Worm (Caenorhabditis elegans) whole organism, L3 larva: ENCODE measurements around the gene T14F9.2.
A peak's percentile ranks its signal among the peaks of the same experiment; 100 is the strongest.

Experiments used
- R02D3.7 ChIP-seq: fragments of 150-350 bp; optimal IDR thresholded peaks from 2 replicates; lab custom pipeline; 2014; ENCODE audit warnings: missing biosample characterization, missing genetic modification characterization
- ceh-82 ChIP-seq: fragments of 150-350 bp; optimal IDR thresholded peaks from 2 replicates; lab custom pipeline; 2014; ENCODE audit warnings: missing biosample characterization, missing genetic modification characterization
- ceh-9 ChIP-seq: sonication (generic microtip); optimal IDR thresholded peaks from 2 replicates; lab custom pipeline; 2018; ENCODE audit warnings: missing biosample characterization, missing genetic modification characterization
- daf-12 ChIP-seq: fragments of 150-350 bp; optimal IDR thresholded peaks from 2 replicates; lab custom pipeline; 2014; ENCODE audit warnings: missing biosample characterization, missing genetic modification reagents, missing genetic modification characterization
- eor-1 ChIP-seq, 2 experiments: fragments of 150-350 bp; optimal IDR thresholded peaks; 2 replicates each; lab custom pipeline; 2014 to 2018; ENCODE audit warnings: missing biosample characterization in 2 of 2, missing genetic modification characterization in 2 of 2
- fkh-10 ChIP-seq: sonication (generic microtip); optimal IDR thresholded peaks from 2 replicates; lab custom pipeline; 2017; ENCODE audit warnings: missing biosample characterization, missing genetic modification reagents, missing genetic modification characterization
- lin-15B ChIP-seq: fragments of 150-350 bp; optimal IDR thresholded peaks from 2 replicates; lab custom pipeline; 2014; ENCODE audit warnings: missing biosample characterization, missing genetic modification characterization
- lin-39 ChIP-seq: fragments of 150-350 bp; optimal IDR thresholded peaks from 2 replicates; lab custom pipeline; 2018; ENCODE audit warnings: missing biosample characterization, missing genetic modification reagents, missing genetic modification characterization
- lsy-12 ChIP-seq: sonication (generic microtip); optimal IDR thresholded peaks from 2 replicates; lab custom pipeline; 2016; ENCODE audit warnings: mild to moderate bottlenecking, missing genetic modification characterization, missing compliant biosample characterization
- nfya-1 ChIP-seq: sonication (generic microtip); optimal IDR thresholded peaks from 2 replicates; lab custom pipeline; 2017; ENCODE audit warnings: missing genetic modification characterization, mild to moderate bottlenecking, missing compliant biosample characterization, antibody characterized with exemption, moderate library complexity; ENCODE audit not compliant: insufficient read depth
- nhr-23 ChIP-seq: fragments of 150-350 bp; optimal IDR thresholded peaks from 2 replicates; lab custom pipeline; 2014; ENCODE audit warnings: missing biosample characterization, missing genetic modification reagents, missing genetic modification characterization
- nhr-237 ChIP-seq: fragments of 150-350 bp; optimal IDR thresholded peaks from 2 replicates; lab custom pipeline; 2014; ENCODE audit warnings: missing biosample characterization, missing genetic modification characterization
- nhr-77 ChIP-seq: fragments of 150-350 bp; optimal IDR thresholded peaks from 2 replicates; lab custom pipeline; 2014; ENCODE audit warnings: missing biosample characterization, missing genetic modification characterization
- zag-1 ChIP-seq: fragments of 150-350 bp; optimal IDR thresholded peaks from 2 replicates; lab custom pipeline; 2014; ENCODE audit warnings: missing biosample characterization, missing genetic modification characterization
- ztf-4 ChIP-seq: fragments of 150-350 bp; optimal IDR thresholded peaks from 2 replicates; lab custom pipeline; 2014; ENCODE audit warnings: missing biosample characterization, missing genetic modification characterization

T14F9.2 gene

DNA sequence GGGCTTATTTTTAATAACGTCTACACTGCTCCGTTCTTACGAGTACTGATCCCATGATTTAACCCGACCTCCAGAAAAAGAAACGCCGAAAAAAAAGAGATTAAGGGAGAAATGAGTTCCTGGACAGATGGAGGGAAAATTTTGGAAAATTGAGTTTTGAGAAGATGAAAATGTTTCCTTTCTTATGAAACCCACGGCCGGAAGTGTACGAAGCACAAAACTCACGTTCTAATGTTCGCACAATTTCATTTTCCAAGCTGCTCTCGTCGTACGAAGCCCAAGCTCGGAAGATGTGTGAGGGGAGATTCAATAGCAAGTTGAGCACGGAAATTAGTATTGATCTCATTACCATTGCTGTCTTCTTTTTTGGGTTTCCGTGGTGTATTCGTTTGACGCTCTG lies 37.3 kb downstream of the T14F9.2 start:
- peak; percentile 75 for TF ChIP-seq fkh-10 (GFP tag; lab: Kevin White, UChicago)
- TF ChIP-seq nhr-77 (tag; lab: Kevin White, UChicago): no peak
- TF ChIP-seq, all 47 proteins: peak for 1

DNA sequence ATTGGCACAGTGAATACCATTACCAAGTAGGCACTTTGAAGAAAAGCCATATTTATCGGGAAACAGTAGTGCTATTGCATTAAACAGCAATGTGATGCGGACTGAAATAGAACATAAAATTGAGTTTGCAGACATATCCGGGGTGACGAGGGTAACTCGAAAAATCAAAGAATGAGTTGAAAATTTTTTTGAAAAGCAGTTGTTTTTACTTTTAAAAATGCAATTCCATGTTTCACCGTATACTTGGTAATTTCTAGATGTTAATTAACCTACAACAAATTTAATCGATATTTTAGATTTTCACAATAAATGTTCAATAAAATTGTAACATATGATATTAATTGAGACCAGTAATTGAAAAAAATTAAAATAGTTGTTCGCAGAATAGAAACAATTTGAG lies 40.1 kb downstream of the T14F9.2 start, which contains the start of gene AH9.4:
AH9.4 (minus strand) TSS at position 101 of the 400 bp plus-strand sequence.
- TF ChIP-seq lsy-12 (tag; lab: Kevin White, UChicago) (no peak), nhr-237 (tag; lab: Kevin White, UChicago) (no peak), ceh-82 (no peak), daf-12 (tag; lab: Kevin White, UChicago) (no peak), lin-15B (tag; lab: Kevin White, UChicago) (no peak), ceh-9 (no peak), nhr-23 (tag; lab: Kevin White, UChicago) (no peak), lin-39 (tag; lab: Kevin White, UChicago) (no peak)
- TF ChIP-seq, all 47 proteins: peak for 0

DNA sequence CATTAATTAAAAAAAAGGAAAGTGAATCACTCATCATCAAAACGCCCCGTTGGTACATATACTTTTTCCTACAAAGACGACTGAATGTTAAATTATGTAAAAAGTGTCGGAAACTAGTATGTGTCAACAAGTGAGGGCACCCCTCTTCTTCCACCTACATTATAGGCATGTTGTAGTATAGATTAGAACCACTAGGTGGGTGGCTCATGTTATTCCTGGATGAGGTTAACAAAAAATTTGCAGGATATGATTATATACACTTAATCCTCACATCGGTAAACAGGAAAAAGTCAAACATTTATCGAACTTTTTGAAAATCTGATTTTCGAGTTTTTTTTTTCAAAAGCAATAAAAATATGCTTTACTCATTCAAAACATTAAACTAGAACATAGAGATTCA lies 41.9 kb downstream of the T14F9.2 start:
- TF ChIP-seq zag-1 (tag; lab: Kevin White, UChicago) (no peak), ztf-4 (tag; lab: Kevin White, UChicago) (no peak), nfya-1 (tag; lab: Kevin White, UChicago) (no peak), R02D3.7 (no peak), eor-1 (tag; optimal IDR thresholded peaks at IDR 0.05; lab: Kevin White, UChicago) (no peak)
